Fruit fly (Drosophila melanogaster) whole organism, prepupa: ENCODE measurements around the gene blp.
A peak's percentile ranks its signal among the peaks of the same experiment; 100 is the strongest.

ENCODE experiments used
- CG10631 ChIP-seq: fragments of 200-800 bp; sonication (Bioruptor generic); optimal IDR thresholded peaks from 2 replicates; lab custom pipeline; 2016; ENCODE audit warnings: missing biosample characterization, missing genetic modification characterization
- CG10669 ChIP-seq: fragments of 200-800 bp; sonication (Bioruptor generic); optimal IDR thresholded peaks from 3 replicates; lab custom pipeline; 2018; ENCODE audit warnings: missing biosample characterization, mild to moderate bottlenecking, missing genetic modification characterization, moderate library complexity
- CG11902 ChIP-seq: fragments of 200-800 bp; sonication (Bioruptor generic); optimal IDR thresholded peaks from 3 replicates; lab custom pipeline; 2016; ENCODE audit warnings: missing biosample characterization, missing genetic modification characterization
- CG1621 ChIP-seq: fragments of 200-800 bp; sonication (Bioruptor generic); optimal IDR thresholded peaks from 3 replicates; lab custom pipeline; 2018; ENCODE audit warnings: missing biosample characterization, mild to moderate bottlenecking, missing genetic modification characterization
- CG3032 ChIP-seq: fragments of 200-800 bp; optimal IDR thresholded peaks from 2 replicates; lab custom pipeline; 2019; ENCODE audit warnings: missing biosample characterization, mild to moderate bottlenecking, missing genetic modification characterization, moderate library complexity
- CG31627 ChIP-seq: fragments of 200-800 bp; sonication (Bioruptor generic); optimal IDR thresholded peaks from 3 replicates; lab custom pipeline; 2016; ENCODE audit warnings: missing biosample characterization, missing genetic modification characterization
- CG32006 ChIP-seq: fragments of 200-800 bp; sonication (Bioruptor generic); optimal IDR thresholded peaks from 3 replicates; lab custom pipeline; 2017; ENCODE audit warnings: missing biosample characterization, mild to moderate bottlenecking, missing genetic modification characterization
- CG34406 ChIP-seq: fragments of 200-800 bp; sonication (Bioruptor generic); optimal IDR thresholded peaks from 3 replicates; lab custom pipeline; 2016; ENCODE audit warnings: missing biosample characterization, missing genetic modification characterization
- CG4318 ChIP-seq: fragments of 200-800 bp; sonication (Bioruptor generic); optimal IDR thresholded peaks from 3 replicates; lab custom pipeline; 2017; ENCODE audit warnings: missing biosample characterization, mild to moderate bottlenecking, missing genetic modification characterization
- CG6163 ChIP-seq: fragments of 200-800 bp; sonication (Bioruptor generic); IDR thresholded peaks from 3 replicates; pipeline ENCODE4 v1.3.6; 2022; ENCODE audit warnings: missing biosample characterization, missing genetic modification characterization
- CG6276 ChIP-seq: fragments of 200-800 bp; sonication (Bioruptor generic); optimal IDR thresholded peaks from 2 replicates; lab custom pipeline; 2017; ENCODE audit warnings: missing biosample characterization, mild to moderate bottlenecking, missing genetic modification characterization
- CG6808 ChIP-seq: fragments of 200-800 bp; sonication (Bioruptor generic); optimal IDR thresholded peaks from 3 replicates; lab custom pipeline; 2017; ENCODE audit warnings: missing biosample characterization, missing genetic modification characterization, mild to moderate bottlenecking, moderate library complexity, missing genetic modification reagents
- CG6854 ChIP-seq: fragments of 200-800 bp; sonication (Bioruptor generic); optimal IDR thresholded peaks from 2 replicates; lab custom pipeline; 2017; ENCODE audit warnings: missing biosample characterization, mild to moderate bottlenecking, missing genetic modification characterization
- CG7368 ChIP-seq: fragments of 200-800 bp; sonication (Bioruptor generic); optimal IDR thresholded peaks from 3 replicates; lab custom pipeline; 2016; ENCODE audit warnings: missing biosample characterization, missing genetic modification characterization
- CG8119 ChIP-seq: fragments of 200-800 bp; sonication (Bioruptor generic); IDR thresholded peaks from 3 replicates; pipeline ENCODE4 v1.3.6; 2022; ENCODE audit warnings: missing biosample characterization, missing genetic modification characterization
- CG8319 ChIP-seq: fragments of 200-800 bp; sonication (Bioruptor generic); optimal IDR thresholded peaks from 3 replicates; lab custom pipeline; 2016; ENCODE audit warnings: missing biosample characterization, missing genetic modification characterization
- CG9139 ChIP-seq: fragments of 200-800 bp; sonication (Bioruptor generic); optimal IDR thresholded peaks from 3 replicates; lab custom pipeline; 2017; ENCODE audit warnings: missing biosample characterization, mild to moderate bottlenecking, missing genetic modification characterization
- Ets21C ChIP-seq: fragments of 200-800 bp; sonication (Bioruptor generic); optimal IDR thresholded peaks from 3 replicates; lab custom pipeline; 2016; ENCODE audit warnings: missing biosample characterization, missing genetic modification characterization
- Hr4 ChIP-seq: fragments of 200-800 bp; sonication (Bioruptor generic); optimal IDR thresholded peaks from 3 replicates; lab custom pipeline; 2016; ENCODE audit warnings: missing biosample characterization, missing genetic modification characterization
- Lpt ChIP-seq: fragments of 200-800 bp; sonication (Bioruptor generic); optimal IDR thresholded peaks from 3 replicates; lab custom pipeline; 2016; ENCODE audit warnings: missing biosample characterization, missing genetic modification characterization
- Met ChIP-seq: fragments of 200-800 bp; sonication (Bioruptor generic); optimal IDR thresholded peaks from 3 replicates; lab custom pipeline; 2016; ENCODE audit warnings: missing biosample characterization, missing genetic modification characterization
- OdsH ChIP-seq: fragments of 200-800 bp; sonication (Bioruptor generic); optimal IDR thresholded peaks from 3 replicates; lab custom pipeline; 2016; ENCODE audit warnings: missing biosample characterization, missing genetic modification characterization
- Smox ChIP-seq: fragments of 200-800 bp; sonication (Bioruptor generic); optimal IDR thresholded peaks from 3 replicates; lab custom pipeline; 2016; ENCODE audit warnings: missing biosample characterization, missing genetic modification characterization
- Sox102F ChIP-seq: fragments of 200-800 bp; sonication (Bioruptor generic); optimal IDR thresholded peaks from 2 replicates; lab custom pipeline; 2016; ENCODE audit warnings: missing biosample characterization, mild to moderate bottlenecking, missing genetic modification characterization
- Sox14 ChIP-seq: fragments of 200-800 bp; sonication (Bioruptor generic); optimal IDR thresholded peaks from 3 replicates; lab custom pipeline; 2016; ENCODE audit warnings: missing biosample characterization, missing genetic modification characterization
- Sox15 ChIP-seq: fragments of 200-800 bp; sonication (Bioruptor generic); optimal IDR thresholded peaks from 3 replicates; lab custom pipeline; 2016; ENCODE audit warnings: missing biosample characterization, missing genetic modification characterization
- achi ChIP-seq: fragments of 200-800 bp; sonication (Bioruptor generic); optimal IDR thresholded peaks from 3 replicates; lab custom pipeline; 2016; ENCODE audit warnings: missing biosample characterization, missing genetic modification characterization
- acj6 ChIP-seq: fragments of 200-800 bp; sonication (Bioruptor generic); optimal IDR thresholded peaks from 3 replicates; lab custom pipeline; 2016; ENCODE audit warnings: missing biosample characterization, missing genetic modification characterization
- cyc ChIP-seq: fragments of 200-800 bp; sonication (Bioruptor generic); optimal IDR thresholded peaks from 3 replicates; lab custom pipeline; 2016; ENCODE audit warnings: missing biosample characterization, missing genetic modification characterization
- dac ChIP-seq: fragments of 200-800 bp; sonication (Bioruptor generic); optimal IDR thresholded peaks from 2 replicates; lab custom pipeline; 2017; ENCODE audit warnings: missing biosample characterization, mild to moderate bottlenecking, missing genetic modification characterization
- dsx ChIP-seq: fragments of 200-800 bp; optimal IDR thresholded peaks from 3 replicates; lab custom pipeline; 2019; ENCODE audit warnings: missing biosample characterization, mild to moderate bottlenecking, missing genetic modification characterization, moderate library complexity; ENCODE audit not compliant: poor library complexity, severe bottlenecking
- eg ChIP-seq: fragments of 200-800 bp; sonication (Bioruptor generic); IDR thresholded peaks from 3 replicates; pipeline ENCODE4 v1.3.6; 2022; ENCODE audit warnings: missing biosample characterization, missing genetic modification characterization
- esn ChIP-seq: fragments of 200-800 bp; sonication (Bioruptor generic); optimal IDR thresholded peaks from 2 replicates; lab custom pipeline; 2016; ENCODE audit warnings: missing biosample characterization, mild to moderate bottlenecking, missing genetic modification characterization, moderate library complexity
- fd85E ChIP-seq: fragments of 200-800 bp; sonication (Bioruptor generic); optimal IDR thresholded peaks from 3 replicates; lab custom pipeline; 2016; ENCODE audit warnings: missing biosample characterization, missing genetic modification characterization
- fkh ChIP-seq: fragments of 200-800 bp; sonication (Bioruptor generic); optimal IDR thresholded peaks from 3 replicates; lab custom pipeline; 2017; ENCODE audit warnings: missing biosample characterization, mild to moderate bottlenecking, missing genetic modification characterization, moderate library complexity
- pdm3 ChIP-seq: fragments of 200-800 bp; sonication (Bioruptor generic); optimal IDR thresholded peaks from 3 replicates; lab custom pipeline; 2016; ENCODE audit warnings: missing biosample characterization, missing genetic modification characterization
- salr ChIP-seq, 2 experiments: fragments of 200-800 bp; sonication (Bioruptor generic); optimal IDR thresholded peaks; 3 replicates each; lab custom pipeline; 2016 to 2018; ENCODE audit warnings: missing biosample characterization in 2 of 2, missing genetic modification characterization in 2 of 2, mild to moderate bottlenecking in 1 of 2
- spab ChIP-seq: fragments of 200-800 bp; sonication (Bioruptor generic); optimal IDR thresholded peaks from 2 replicates; lab custom pipeline; 2017; ENCODE audit warnings: missing biosample characterization, mild to moderate bottlenecking, missing genetic modification characterization, missing genetic modification reagents
- ss ChIP-seq, 2 experiments: fragments of 200-800 bp; sonication (Bioruptor generic); optimal IDR thresholded peaks; 2 replicates in 1 of 2; 3 replicates in 1 of 2; lab custom pipeline; 2017 to 2018; ENCODE audit warnings: mild to moderate bottlenecking in 2 of 2, missing biosample characterization in 2 of 2, missing genetic modification characterization in 2 of 2, moderate library complexity in 1 of 2
- svp ChIP-seq: fragments of 200-800 bp; sonication (Bioruptor generic); peaks from one replicate; lab custom pipeline; 2016; ENCODE audit warnings: missing biosample characterization, missing genetic modification characterization
- vri ChIP-seq: fragments of 200-800 bp; sonication (Bioruptor generic); optimal IDR thresholded peaks from 3 replicates; lab custom pipeline; 2016; ENCODE audit warnings: missing biosample characterization, mild to moderate bottlenecking, missing genetic modification characterization

blp gene

dm6 chr3R:15937708-15938107 is 4.1 kb downstream of the blp start:
- TF ChIP-seq fkh (GFP tag; lab: Kevin White, UChicago): no peak
- TF ChIP-seq eg (GFP tag; lab: Robert Waterston, UW): 0 out of 3 replicates have a peak, but pooled peaks have one; percentile 14
- no peak for TF ChIP-seq CG6808
- TF ChIP-seq, all 60 proteins: peak for 1

- TF ChIP-seq CG9139 (GFP tag; lab: Kevin White, UChicago) (no peak), Sox14 (GFP tag; lab: Kevin White, UChicago) (no peak), Smox (no peak), CG6163 (0 out of 3 replicates have a peak, but pooled peaks have one; percentile 33), CG31627 (GFP tag; lab: Kevin White, UChicago) (no peak), spab (GFP tag; lab: Kevin White, UChicago) (no peak), Sox102F (GFP tag; lab: Kevin White, UChicago) (no peak)
These were observed 14.0 kb downstream of the blp start for dm6 chr3R:15947605-15948004.

dm6 chr3R:15950843-15951242 is 17.2 kb downstream of the blp start, which contains the start of the genes CG31088 and CG46383:
CG31088 (minus strand) TSS chr3R:15950943.
CG46383 (minus strand) TSS chr3R:15950943.
- TF ChIP-seq Met (GFP tag; lab: Kevin White, UChicago) (no peak), Ets21C (GFP tag; lab: Kevin White, UChicago) (no peak), CG1621 (tag; lab: Kevin White, UChicago) (no peak), CG6854 (GFP tag; lab: Kevin White, UChicago) (no peak), Smox (no peak), eg (GFP tag; lab: Robert Waterston, UW) (no peak), ss (GFP tag; optimal IDR thresholded peaks at IDR 0.05; lab: Kevin White, UChicago) (no peak), CG6276 (GFP tag; lab: Kevin White, UChicago) (no peak), CG32006 (GFP tag; lab: Kevin White, UChicago) (no peak), CG8319 (GFP tag; lab: Kevin White, UChicago) (no peak), CG31627 (GFP tag; lab: Kevin White, UChicago) (no peak), vri (GFP tag; lab: Kevin White, UChicago) (no peak)

- peak; percentile 65 for TF ChIP-seq esn (GFP tag; lab: Kevin White, UChicago)
- TF ChIP-seq svp: peak; percentile 42
- no peak for TF ChIP-seq Sox14 (GFP tag; lab: Kevin White, UChicago)
- TF ChIP-seq dsx: peak; percentile 41
- peak; percentile 11 for TF ChIP-seq Hr4
- TF ChIP-seq cyc (GFP tag; lab: Kevin White, UChicago): peak; percentile 13
- TF ChIP-seq, all 60 proteins: peak for 5
These were observed 30.1 kb downstream of the blp start, which contains the start of the genes CG4287 and CG5516 for dm6 chr3R:15963690-15964281. CG4287 (minus strand) TSS chr3R:15963867. CG5516 (plus strand) TSS chr3R:15963884.

dm6 chr3R:15965169-15965568 is 31.5 kb downstream of the blp start, which contains the start of the genes CG32856 and Rbf2:
CG32856 (minus strand) TSS chr3R:15965351.
Rbf2 (plus strand) TSS chr3R:15965446.
- TF ChIP-seq fd85E: no peak
- peak; percentile 88 for TF ChIP-seq achi (GFP tag; lab: Kevin White, UChicago)
- peak; percentile 93 for TF ChIP-seq acj6 (GFP tag; lab: Kevin White, UChicago)
- peak; percentile 89 for TF ChIP-seq CG34406 (GFP tag; lab: Kevin White, UChicago)
- TF ChIP-seq CG4318: no peak
- TF ChIP-seq CG10631 (GFP tag; lab: Kevin White, UChicago): peak; percentile 92
- no peak for TF ChIP-seq CG10669 (GFP tag; lab: Kevin White, UChicago)
- peak; percentile 95 for TF ChIP-seq svp
- peak; percentile 67 for TF ChIP-seq cyc (GFP tag; lab: Kevin White, UChicago)
- TF ChIP-seq fkh (GFP tag; lab: Kevin White, UChicago): no peak
- TF ChIP-seq CG6808: no peak
- TF ChIP-seq CG3032 (tag; lab: Kevin White, UChicago): peak; percentile 77
- no peak for TF ChIP-seq CG7368 (GFP tag; lab: Kevin White, UChicago)
- peak; percentile 93 for TF ChIP-seq OdsH (GFP tag; lab: Kevin White, UChicago)
- TF ChIP-seq dac (GFP tag; lab: Kevin White, UChicago): peak; percentile 65
- peak; percentile 85 for TF ChIP-seq Sox15 (GFP tag; lab: Kevin White, UChicago)
- TF ChIP-seq pdm3: peak; percentile 94
- TF ChIP-seq CG8119 (GFP tag; lab: Robert Waterston, UW): peak; percentile 89
- no peak for TF ChIP-seq CG6854 (GFP tag; lab: Kevin White, UChicago)
- TF ChIP-seq Met (GFP tag; lab: Kevin White, UChicago): peak; percentile 93
- no peak for TF ChIP-seq Lpt (GFP tag; lab: Kevin White, UChicago)
- TF ChIP-seq Hr4: peak; percentile 92
- no peak for TF ChIP-seq salr (GFP tag; optimal IDR thresholded peaks at IDR 0.05; lab: Kevin White, UChicago)
- TF ChIP-seq CG31627 (GFP tag; lab: Kevin White, UChicago): peak; percentile 95
- peak; percentile 64 for TF ChIP-seq CG11902 (GFP tag; lab: Kevin White, UChicago)
- no peak for TF ChIP-seq CG6276 (GFP tag; lab: Kevin White, UChicago)
- TF ChIP-seq CG6163: no peak; the same call in 2 of the 3 replicates
